Fruit fly (Drosophila melanogaster) whole organism, embryonic: ENCODE measurements around the gene eEF1alpha2.

Experiments used
- CG10462 ChIP-seq: fragments of 200-800 bp; sonication (Bioruptor generic); optimal IDR thresholded peaks from 2 replicates; lab custom pipeline; 2016; ENCODE audit warnings: missing biosample characterization, missing genetic modification characterization
- CG1233 ChIP-seq: fragments of 200-800 bp; sonication (Bioruptor generic); optimal IDR thresholded peaks from 4 replicates; lab custom pipeline; 2018; ENCODE audit warnings: missing biosample characterization, mild to moderate bottlenecking, missing genetic modification characterization
- CG13894 ChIP-seq: fragments of 200-800 bp; sonication (Bioruptor generic); optimal IDR thresholded peaks from 3 replicates; lab custom pipeline; 2018; ENCODE audit warnings: missing biosample characterization, mild to moderate bottlenecking, missing genetic modification characterization, moderate library complexity
- CG15696 ChIP-seq: fragments of 200-800 bp; sonication (Bioruptor generic); optimal IDR thresholded peaks from 2 replicates; lab custom pipeline; 2019; ENCODE audit warnings: missing biosample characterization, mild to moderate bottlenecking, missing genetic modification characterization, moderate library complexity
- CG17829 ChIP-seq: fragments of 200-800 bp; optimal IDR thresholded peaks from 2 replicates; lab custom pipeline; 2019; ENCODE audit warnings: missing biosample characterization, mild to moderate bottlenecking, missing genetic modification characterization, moderate library complexity
- CG43689 ChIP-seq: fragments of 200-800 bp; sonication (Bioruptor generic); IDR thresholded peaks from 2 replicates; pipeline ENCODE4 v1.3.6; 2022; ENCODE audit warnings: missing biosample characterization, missing genetic modification characterization
- CG6683 ChIP-seq: fragments of 200-800 bp; sonication (Bioruptor generic); optimal IDR thresholded peaks from 2 replicates; lab custom pipeline; 2017; ENCODE audit warnings: missing biosample characterization, mild to moderate bottlenecking, missing genetic modification characterization, missing genetic modification reagents
- CG8478 ChIP-seq: fragments of >200 bp; optimal IDR thresholded peaks from 2 replicates; lab custom pipeline; 2018
- Elba2 ChIP-seq: fragments of 200-800 bp; sonication (Bioruptor generic); optimal IDR thresholded peaks from 3 replicates; lab custom pipeline; 2016; ENCODE audit warnings: missing biosample characterization, missing genetic modification characterization
- usp ChIP-seq: fragments of >200 bp; optimal IDR thresholded peaks from 2 replicates; lab custom pipeline; 2017; ENCODE audit warnings: missing biosample characterization, missing genetic modification characterization

DNA sequence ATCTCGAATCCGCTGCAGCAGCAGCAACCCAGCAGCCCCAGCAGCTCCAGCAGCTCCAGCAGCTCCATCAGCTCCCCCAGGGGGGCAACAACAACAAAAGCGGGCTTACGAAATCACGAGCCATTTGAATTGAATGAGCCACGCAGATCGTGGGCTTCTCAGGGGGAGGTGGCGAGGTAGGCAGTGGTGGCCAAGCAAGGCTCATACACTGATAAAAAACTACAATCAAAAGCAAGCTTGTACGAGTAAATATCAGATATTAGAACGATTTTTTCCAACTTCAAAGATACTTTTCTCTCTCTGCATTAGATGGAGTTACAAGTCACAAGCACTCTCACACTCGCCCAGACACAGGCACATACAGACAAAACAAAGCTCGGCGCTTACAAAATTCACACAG, 29.1 kb upstream of the eEF1alpha2 start:
- TF ChIP-seq CG1233 (GFP tag; lab: Kevin White, UChicago) (no peak), CG43689 (no peak), CG8478 (lab: Kevin White, UChicago) (no peak), Elba2 (no peak), CG6683 (no peak), usp (GFP tag; lab: Kevin White, UChicago) (no peak), CG17829 (tag; lab: Kevin White, UChicago) (no peak), CG15696 (tag; lab: Kevin White, UChicago) (no peak), CG13894 (tag; lab: Kevin White, UChicago) (no peak), CG10462 (GFP tag; lab: Kevin White, UChicago) (no peak)
